Worm (Caenorhabditis elegans): ENCODE data around the gene smrd-1.

smrd-1 gene

ce11 chrIII:10435938-10436842 lies at the start of gene smrd-1, which contains the start of gene enu-3.1:
Gene smrd-1, minus strand, starts transcription at chrIII:10435988.
Gene enu-3.1, plus strand, starts transcription at chrIII:10436276.
- TF ChIP-seq lin-39 (tag; optimal IDR thresholded peaks at IDR 0.05) (peak; percentile 29), pqm-1 (tag; optimal IDR thresholded peaks at IDR 0.05) (peak; percentile 0), nhr-23 (tag; optimal IDR thresholded peaks at IDR 0.05) (peak; percentile 2), tbx-2 (tag; optimal IDR thresholded peaks at IDR 0.05) (peak; percentile 2), fkh-10 (GFP tag; optimal IDR thresholded peaks at IDR 0.05) (peak; percentile 29), pha-4 (tag; optimal IDR thresholded peaks at IDR 0.05) (peak; percentile 5), hmg-11 (tag; optimal IDR thresholded peaks at IDR 0.05) (peak; percentile 22), nhr-43 (tag; optimal IDR thresholded peaks at IDR 0.05; ENCODE audit: poor library complexity, severe bottlenecking) (peak; percentile 30), nfya-1 (tag; optimal IDR thresholded peaks at IDR 0.05; ENCODE audit: insufficient read depth) (peak; percentile 67), lin-15B (tag; optimal IDR thresholded peaks at IDR 0.05) (peak; percentile 78)

ce11 chrIII:10481988-10482387 lies 46.2 kb upstream of the smrd-1 start, which contains the start of gene D2045.8:
Gene D2045.8, plus strand, starts transcription at chrIII:10482288.
- TF ChIP-seq elt-2 (tag; optimal IDR thresholded peaks at IDR 0.05) (peak; percentile 36), nhr-43 (tag; optimal IDR thresholded peaks at IDR 0.05; ENCODE audit: poor library complexity, severe bottlenecking) (no peak), egl-27 (tag; optimal IDR thresholded peaks at IDR 0.05) (no peak), R02D3.7 (tag; optimal IDR thresholded peaks at IDR 0.05) (no peak), skn-1 (tag; optimal IDR thresholded peaks at IDR 0.05) (peak; percentile 26), pqm-1 (tag; optimal IDR thresholded peaks at IDR 0.05) (peak; percentile 14)

- TF ChIP-seq snpc-4 (tag; optimal IDR thresholded peaks at IDR 0.05), result no peak
- TF ChIP-seq ceh-9 (tag; optimal IDR thresholded peaks at IDR 0.05), result no peak
- no peak for TF ChIP-seq unc-62 (GFP tag; optimal IDR thresholded peaks at IDR 0.05)
- TF ChIP-seq pqm-1 (tag; optimal IDR thresholded peaks at IDR 0.05), result peak; percentile 8
- no peak for TF ChIP-seq elt-1 (tag; optimal IDR thresholded peaks at IDR 0.05)
- no peak for TF ChIP-seq zag-1 (tag; optimal IDR thresholded peaks at IDR 0.05)
- TF ChIP-seq mdl-1 (tag; optimal IDR thresholded peaks at IDR 0.05), result no peak
- no peak for TF ChIP-seq nhr-43 (tag; optimal IDR thresholded peaks at IDR 0.05; ENCODE audit: poor library complexity, severe bottlenecking)
- no peak for TF ChIP-seq ama-1 (optimal IDR thresholded peaks at IDR 0.05)
- TF ChIP-seq fkh-10 (GFP tag; optimal IDR thresholded peaks at IDR 0.05), result no peak
- no peak for TF ChIP-seq lin-39 (tag; optimal IDR thresholded peaks at IDR 0.05)
- TF ChIP-seq elt-2 (tag; optimal IDR thresholded peaks at IDR 0.05), result peak; percentile 61
- TF ChIP-seq lin-15B (tag; optimal IDR thresholded peaks at IDR 0.05), result no peak
- no peak for TF ChIP-seq ztf-4 (tag; optimal IDR thresholded peaks at IDR 0.05)
- no peak for TF ChIP-seq skn-1 (tag; optimal IDR thresholded peaks at IDR 0.05)
- TF ChIP-seq pha-4 (tag; optimal IDR thresholded peaks at IDR 0.05), result peak; percentile 30
- TF ChIP-seq fos-1 (tag; optimal IDR thresholded peaks at IDR 0.05), result no peak
- no peak for TF ChIP-seq sea-2 (GFP tag; optimal IDR thresholded peaks at IDR 0.05)
- no peak for TF ChIP-seq fkh-2 (tag; optimal IDR thresholded peaks at IDR 0.05)
- TF ChIP-seq egl-5 (tag; optimal IDR thresholded peaks at IDR 0.05), result no peak
- TF ChIP-seq lsy-12 (tag; optimal IDR thresholded peaks at IDR 0.05), result no peak
- TF ChIP-seq aly-2 (tag; optimal IDR thresholded peaks at IDR 0.05), result no peak
- TF ChIP-seq mml-1 (tag; optimal IDR thresholded peaks at IDR 0.05), result no peak
Measured at ce11 chrIII:10481497-10481896, 45.7 kb upstream of the smrd-1 start.

ce11 chrIII:10479180-10479579 lies 43.4 kb upstream of the smrd-1 start, which contains the start of gene D2045.7:
Gene D2045.7, plus strand, starts transcription at chrIII:10479480.
- TF ChIP-seq elt-1 (tag; optimal IDR thresholded peaks at IDR 0.05) (no peak), nhr-43 (tag; optimal IDR thresholded peaks at IDR 0.05; ENCODE audit: poor library complexity, severe bottlenecking) (no peak), nhr-11 (tag; optimal IDR thresholded peaks at IDR 0.05) (no peak), unc-62 (GFP tag; optimal IDR thresholded peaks at IDR 0.05) (no peak), pqm-1 (tag; optimal IDR thresholded peaks at IDR 0.05) (no peak), ztf-11 (tag; optimal IDR thresholded peaks at IDR 0.05) (no peak), ceh-16 (tag; optimal IDR thresholded peaks at IDR 0.05) (no peak), ZK546.5 (tag; optimal IDR thresholded peaks at IDR 0.05) (no peak)
